Fruit fly (Drosophila melanogaster) whole organism, embryonic: ENCODE data around the gene Ir75d.
A peak's percentile ranks its signal among the peaks of the same experiment; 100 is the strongest.

Experiments
- Adf1 ChIP-seq: fragments of 200-800 bp; sonication (Bioruptor generic); IDR thresholded peaks from 2 replicates; pipeline ENCODE4 v1.3.6; 2022; ENCODE audit warnings: missing biosample characterization, missing genetic modification characterization
- CG10321 ChIP-seq: fragments of 200-800 bp; sonication (Bioruptor generic); IDR thresholded peaks from 2 replicates; pipeline ENCODE4 v1.3.6; 2022; ENCODE audit warnings: missing biosample characterization, missing genetic modification characterization
- CG12219 ChIP-seq: fragments of 200-800 bp; sonication (Bioruptor generic); optimal IDR thresholded peaks from 3 replicates; lab custom pipeline; 2018; ENCODE audit warnings: missing biosample characterization, mild to moderate bottlenecking, missing genetic modification characterization
- CG12659 ChIP-seq: fragments of 200-800 bp; sonication (Bioruptor generic); optimal IDR thresholded peaks from 3 replicates; lab custom pipeline; 2017; ENCODE audit warnings: mild to moderate bottlenecking, missing biosample characterization, missing genetic modification reagents, missing genetic modification characterization
- CG14441 ChIP-seq: fragments of 200-800 bp; sonication (Bioruptor generic); IDR thresholded peaks from 2 replicates; pipeline ENCODE4 v1.3.6; 2022; ENCODE audit warnings: missing biosample characterization, missing genetic modification characterization
- CG14710 ChIP-seq: fragments of 200-800 bp; sonication (Bioruptor generic); optimal IDR thresholded peaks from 3 replicates; lab custom pipeline; 2019; ENCODE audit warnings: missing biosample characterization, mild to moderate bottlenecking, missing genetic modification characterization, moderate library complexity
- CG15696 ChIP-seq: fragments of 200-800 bp; sonication (Bioruptor generic); optimal IDR thresholded peaks from 2 replicates; lab custom pipeline; 2019; ENCODE audit warnings: missing biosample characterization, mild to moderate bottlenecking, missing genetic modification characterization, moderate library complexity
- CG1602 ChIP-seq: fragments of 200-800 bp; sonication (Bioruptor generic); optimal IDR thresholded peaks from 3 replicates; lab custom pipeline; 2016; ENCODE audit warnings: missing biosample characterization, missing genetic modification characterization
- CG1603 ChIP-seq: fragments of 200-800 bp; sonication (Bioruptor generic); optimal IDR thresholded peaks from 2 replicates; lab custom pipeline; 2019; ENCODE audit warnings: missing biosample characterization, mild to moderate bottlenecking, missing genetic modification characterization, moderate library complexity
- CG2116 ChIP-seq: fragments of 200-800 bp; sonication (Bioruptor generic); optimal IDR thresholded peaks from 3 replicates; lab custom pipeline; 2018; ENCODE audit warnings: missing biosample characterization, mild to moderate bottlenecking, missing genetic modification characterization
- CG2129 ChIP-seq: fragments of 200-800 bp; sonication (Bioruptor generic); IDR thresholded peaks from 2 replicates; pipeline ENCODE4 v1.3.6; 2022; ENCODE audit warnings: missing biosample characterization, missing genetic modification characterization; ENCODE audit not compliant: partially characterized antibody
- CG30020 ChIP-seq: fragments of 200-800 bp; optimal IDR thresholded peaks from 2 replicates; lab custom pipeline; 2019; ENCODE audit warnings: missing biosample characterization, mild to moderate bottlenecking, missing genetic modification characterization, moderate library complexity
- CG43689 ChIP-seq: fragments of 200-800 bp; sonication (Bioruptor generic); IDR thresholded peaks from 2 replicates; pipeline ENCODE4 v1.3.6; 2022; ENCODE audit warnings: missing biosample characterization, missing genetic modification characterization
- CG4730 ChIP-seq: fragments of 200-800 bp; sonication (Bioruptor generic); IDR thresholded peaks from 2 replicates; pipeline ENCODE4 v1.3.6; 2022; ENCODE audit warnings: missing biosample characterization, missing genetic modification characterization
- CG5245 ChIP-seq: fragments of 200-800 bp; sonication (Bioruptor generic); optimal IDR thresholded peaks from 3 replicates; lab custom pipeline; 2016; ENCODE audit warnings: missing biosample characterization, missing genetic modification characterization
- CG5953 ChIP-seq: fragments of 200-800 bp; sonication (Bioruptor generic); IDR thresholded peaks from 2 replicates; pipeline ENCODE4 v1.3.6; 2022; ENCODE audit warnings: missing biosample characterization, missing genetic modification characterization
- CG7963 ChIP-seq: fragments of 200-800 bp; sonication (Bioruptor generic); IDR thresholded peaks from 3 replicates; pipeline ENCODE4 v1.3.6; 2022; ENCODE audit warnings: missing biosample characterization, missing genetic modification characterization; ENCODE audit not compliant: partially characterized antibody
- CG9215 ChIP-seq: fragments of 200-800 bp; sonication (Bioruptor generic); IDR thresholded peaks from 2 replicates; pipeline ENCODE4 v1.3.6; 2022; ENCODE audit warnings: missing biosample characterization, missing genetic modification characterization
- CG9437 ChIP-seq: fragments of 200-800 bp; sonication (Bioruptor generic); optimal IDR thresholded peaks from 2 replicates; lab custom pipeline; 2018; ENCODE audit warnings: missing biosample characterization, mild to moderate bottlenecking, missing genetic modification characterization
- CHES-1-like ChIP-seq: fragments of 200-800 bp; sonication (Bioruptor generic); optimal IDR thresholded peaks from 2 replicates; lab custom pipeline; 2016; ENCODE audit warnings: missing biosample characterization, missing genetic modification characterization
- Dip2 ChIP-seq: fragments of 200-800 bp; sonication (Bioruptor generic); IDR thresholded peaks from 2 replicates; pipeline ENCODE4 v1.3.6; 2022; ENCODE audit warnings: missing biosample characterization, missing genetic modification characterization
- HLH3B ChIP-seq: fragments of 200-800 bp; sonication (Bioruptor generic); IDR thresholded peaks from 2 replicates; pipeline ENCODE4 v1.3.6; 2022; ENCODE audit warnings: missing biosample characterization, missing genetic modification characterization
- HLHmδ ChIP-seq: fragments of 200-800 bp; sonication (Bioruptor generic); optimal IDR thresholded peaks from 2 replicates; lab custom pipeline; 2018; ENCODE audit warnings: missing biosample characterization, mild to moderate bottlenecking, missing genetic modification characterization, moderate library complexity
- Ptx1 ChIP-seq: fragments of 200-800 bp; sonication (Bioruptor generic); IDR thresholded peaks from 2 replicates; pipeline ENCODE4 v1.3.6; 2022; ENCODE audit warnings: missing biosample characterization, missing genetic modification characterization
- Sin3A ChIP-seq: fragments of >200 bp; optimal IDR thresholded peaks from 2 replicates; lab custom pipeline; 2018
- Six4 ChIP-seq: fragments of 200-800 bp; sonication (Bioruptor generic); optimal IDR thresholded peaks from 2 replicates; lab custom pipeline; 2016; ENCODE audit warnings: missing biosample characterization, missing genetic modification characterization
- Sox102F ChIP-seq: fragments of 200-800 bp; sonication (Bioruptor generic); optimal IDR thresholded peaks from 2 replicates; lab custom pipeline; 2018; ENCODE audit warnings: missing biosample characterization, mild to moderate bottlenecking, missing genetic modification characterization, moderate library complexity
- TFAM ChIP-seq: fragments of 200-800 bp; sonication (Bioruptor generic); optimal IDR thresholded peaks from 2 replicates; lab custom pipeline; 2017; ENCODE audit warnings: missing biosample characterization, missing genetic modification characterization, inconsistent platforms
- az2 ChIP-seq: fragments of 200-800 bp; sonication (Bioruptor generic); optimal IDR thresholded peaks from 3 replicates; lab custom pipeline; 2016; ENCODE audit warnings: missing biosample characterization, missing genetic modification characterization
- bsh ChIP-seq, 2 experiments: fragments of 200-800 bp; sonication (Bioruptor generic); optimal IDR thresholded peaks; 2 replicates each; lab custom pipeline; 2017 to 2018; ENCODE audit warnings: mild to moderate bottlenecking in 2 of 2, missing biosample characterization in 2 of 2, missing genetic modification characterization in 2 of 2, moderate library complexity in 1 of 2
- cato ChIP-seq: fragments of 200-800 bp; sonication (Bioruptor generic); optimal IDR thresholded peaks from 2 replicates; lab custom pipeline; 2016; ENCODE audit warnings: missing biosample characterization, missing genetic modification characterization, borderline replicate concordance
- cwo ChIP-seq: fragments of 200-800 bp; sonication (Bioruptor generic); optimal IDR thresholded peaks from 3 replicates; lab custom pipeline; 2017; ENCODE audit warnings: missing biosample characterization, missing genetic modification characterization, mild to moderate bottlenecking, moderate library complexity, missing genetic modification reagents
- disco-r ChIP-seq: fragments of 200-800 bp; sonication (Bioruptor generic); optimal IDR thresholded peaks from 2 replicates; lab custom pipeline; 2016; ENCODE audit warnings: missing biosample characterization, missing genetic modification characterization
- exex ChIP-seq: fragments of 200-800 bp; sonication (Bioruptor generic); optimal IDR thresholded peaks from 4 replicates; lab custom pipeline; 2018; ENCODE audit warnings: missing biosample characterization, mild to moderate bottlenecking, missing genetic modification characterization, moderate library complexity
- gro ChIP-seq: fragments of 200-800 bp; sonication (Bioruptor generic); optimal IDR thresholded peaks from 2 replicates; lab custom pipeline; 2016; ENCODE audit warnings: missing biosample characterization, missing genetic modification characterization
- hkb ChIP-seq, 2 experiments: fragments of 200-800 bp in 1 of 2; fragments of >200 bp in 1 of 2; sonication (Bioruptor generic) in 1 of 2; IDR thresholded peaks in 1 of 2; optimal IDR thresholded peaks in 1 of 2; 2 replicates each; pipeline versions ENCODE4 v1.3.6 to Lab custom; 2017 to 2022; ENCODE audit warnings: missing biosample characterization in 1 of 2, missing genetic modification characterization in 1 of 2
- hth ChIP-seq: fragments of >200 bp; optimal IDR thresholded peaks from 2 replicates; lab custom pipeline; 2017; ENCODE audit warnings: inconsistent platforms
- nmo ChIP-seq: fragments of 200-800 bp; sonication (Bioruptor generic); optimal IDR thresholded peaks from 2 replicates; lab custom pipeline; 2018; ENCODE audit warnings: missing biosample characterization, mild to moderate bottlenecking, missing genetic modification characterization, moderate library complexity
- org-1 ChIP-seq: fragments of 200-800 bp; sonication (Bioruptor generic); optimal IDR thresholded peaks from 2 replicates; lab custom pipeline; 2017; ENCODE audit warnings: missing biosample characterization, missing genetic modification characterization
- prd ChIP-seq, 3 experiments: fragments of >200 bp in 2 of 3; fragments of 200-800 bp in 1 of 3; sonication (Bioruptor generic) in 1 of 3; optimal IDR thresholded peaks in 2 of 3; IDR thresholded peaks in 1 of 3; 2 replicates in 2 of 3; 3 replicates in 1 of 3; pipeline versions ENCODE4 v1.3.6 to Lab custom; 2017 to 2022; ENCODE audit warnings: missing biosample characterization in 1 of 3, missing genetic modification characterization in 1 of 3
- psq ChIP-seq: fragments of 200-800 bp; sonication (Bioruptor generic); optimal IDR thresholded peaks from 2 replicates; lab custom pipeline; 2017; ENCODE audit warnings: missing biosample characterization, missing genetic modification characterization
- ranshi ChIP-seq: fragments of 200-800 bp; sonication (Bioruptor generic); IDR thresholded peaks from 2 replicates; pipeline ENCODE4 v1.3.6; 2022; ENCODE audit warnings: missing biosample characterization, missing genetic modification characterization
- row ChIP-seq: fragments of 200-800 bp; sonication (Bioruptor generic); IDR thresholded peaks from 3 replicates; pipeline ENCODE4 v1.3.6; 2022; ENCODE audit warnings: missing biosample characterization, missing genetic modification characterization
- schlank ChIP-seq: fragments of 200-800 bp; sonication (Bioruptor generic); optimal IDR thresholded peaks from 2 replicates; lab custom pipeline; 2018; ENCODE audit warnings: missing biosample characterization, mild to moderate bottlenecking, missing genetic modification characterization
- sens ChIP-seq: fragments of 200-800 bp; sonication (Bioruptor generic); peaks from one replicate; lab custom pipeline; 2016; ENCODE audit warnings: missing biosample characterization, missing genetic modification characterization
- sna ChIP-seq: fragments of 200-800 bp; sonication (Bioruptor generic); IDR thresholded peaks from 2 replicates; pipeline ENCODE4 v1.3.6; 2022; ENCODE audit warnings: missing biosample characterization, missing genetic modification characterization; ENCODE audit not compliant: partially characterized antibody
- sob ChIP-seq: fragments of 200-800 bp; sonication (Bioruptor generic); IDR thresholded peaks from 2 replicates; pipeline ENCODE4 v1.3.6; 2022; ENCODE audit warnings: missing biosample characterization, missing genetic modification characterization
- sug ChIP-seq: fragments of 200-800 bp; optimal IDR thresholded peaks from 2 replicates; lab custom pipeline; 2019; ENCODE audit warnings: missing biosample characterization, mild to moderate bottlenecking, missing genetic modification characterization, moderate library complexity
- tup ChIP-seq: fragments of 200-800 bp; sonication (Bioruptor generic); optimal IDR thresholded peaks from 2 replicates; lab custom pipeline; 2016; ENCODE audit warnings: missing biosample characterization, mild to moderate bottlenecking, missing genetic modification characterization, moderate library complexity
- unpg ChIP-seq: fragments of 200-800 bp; sonication (Bioruptor generic); optimal IDR thresholded peaks from 3 replicates; lab custom pipeline; 2018; ENCODE audit warnings: missing biosample characterization, mild to moderate bottlenecking, missing genetic modification characterization, moderate library complexity
- usp ChIP-seq: fragments of >200 bp; optimal IDR thresholded peaks from 2 replicates; lab custom pipeline; 2017; ENCODE audit warnings: missing biosample characterization, missing genetic modification characterization

Ir75d gene

DNA sequence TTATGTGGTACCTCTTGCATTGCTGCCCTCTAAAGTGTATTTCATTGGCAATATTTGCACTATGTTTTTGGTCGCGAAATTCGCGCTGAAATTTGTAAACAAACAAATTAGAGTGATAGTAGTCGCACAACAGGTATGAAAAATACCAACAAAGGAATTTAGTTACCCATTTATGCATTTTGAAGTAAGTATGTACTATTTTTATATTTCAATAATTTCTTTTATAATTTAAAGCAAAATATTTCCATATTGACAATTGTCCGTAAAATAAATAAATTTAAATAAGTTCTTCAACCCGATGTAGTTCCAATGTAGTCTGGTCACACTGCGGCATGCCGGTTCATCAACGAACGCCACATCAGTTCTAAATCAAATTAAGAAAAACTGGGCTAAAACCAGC is 38.5 kb downstream of the Ir75d start, which contains the start of the genes Rad9 and Uggt:
Gene Rad9 (minus strand): TSS at position 114 of the 400 bp plus-strand sequence.
Gene Uggt (plus strand): TSS at position 308 of the 400 bp plus-strand sequence.
- peak in 1 of 2 experiments; percentile 9 for TF ChIP-seq bsh (GFP tag; optimal IDR thresholded peaks at IDR 0.05; lab: Kevin White, UChicago)
- no peak for TF ChIP-seq sug (tag; lab: Kevin White, UChicago)
- TF ChIP-seq sob (GFP tag; lab: Robert Waterston, UW) = no peak
- TF ChIP-seq CG43689 (GFP tag; lab: Robert Waterston, UW) = no peak
- no peak for TF ChIP-seq unpg (GFP tag; lab: Kevin White, UChicago)
- peak; percentile 75 for TF ChIP-seq CG2116
- no peak for TF ChIP-seq CG4730 (GFP tag; lab: Robert Waterston, UW)
- TF ChIP-seq CG14441 (GFP tag; lab: Robert Waterston, UW) = no peak
- no peak for TF ChIP-seq CG5953
- TF ChIP-seq CG2129 (GFP tag; lab: Robert Waterston, UW) = no peak
- TF ChIP-seq cwo (GFP tag; lab: Kevin White, UChicago) = no peak
- TF ChIP-seq exex (tag; lab: Kevin White, UChicago) = no peak
- no peak for TF ChIP-seq CG7963 (GFP tag; lab: Robert Waterston, UW)
- TF ChIP-seq tup (GFP tag; lab: Kevin White, UChicago) = no peak
- no peak for TF ChIP-seq HLHmδ (GFP tag; lab: Kevin White, UChicago)
- TF ChIP-seq usp (GFP tag; lab: Kevin White, UChicago) = no peak
- no peak for TF ChIP-seq CG1602 (GFP tag; lab: Kevin White, UChicago)
- no peak for TF ChIP-seq Dip2 (GFP tag; lab: Robert Waterston, UW)
- TF ChIP-seq Sin3A (lab: Kevin White, UChicago) = peak; percentile 21
- TF ChIP-seq CHES-1-like (GFP tag; lab: Kevin White, UChicago) = no peak
- no peak for TF ChIP-seq prd (optimal IDR thresholded peaks at IDR 0.05; lab: Kevin White, UChicago)
- TF ChIP-seq prd (GFP tag; IDR thresholded peaks at IDR 0.05; lab: Robert Waterston, UW) = 0 out of 3 replicates have a peak, but pooled peaks have one; percentile 29
- peak; percentile 39 for TF ChIP-seq CG15696 (tag; lab: Kevin White, UChicago)
- TF ChIP-seq sna (GFP tag; lab: Robert Waterston, UW) = peak; percentile 56; the same call in 1 of the 2 replicates
- TF ChIP-seq org-1 (GFP tag; lab: Kevin White, UChicago) = no peak
- TF ChIP-seq disco-r (GFP tag; lab: Kevin White, UChicago) = no peak
- no peak for TF ChIP-seq hth (lab: Kevin White, UChicago)
- peak; percentile 57 for TF ChIP-seq row (GFP tag; lab: Robert Waterston, UW)
- TF ChIP-seq Six4 (GFP tag; lab: Kevin White, UChicago) = peak; percentile 32
- peak; percentile 50 for TF ChIP-seq nmo (GFP tag; lab: Kevin White, UChicago)
- TF ChIP-seq ranshi (GFP tag; lab: Robert Waterston, UW) = no peak
- TF ChIP-seq CG9437 = peak; percentile 31
- TF ChIP-seq CG5245 = no peak
- peak; percentile 20 for TF ChIP-seq az2 (GFP tag; lab: Kevin White, UChicago)
- TF ChIP-seq hkb (optimal IDR thresholded peaks at IDR 0.05; lab: Kevin White, UChicago) = no peak
- 0 out of 2 replicates have a peak, but pooled peaks have one; percentile 14 for TF ChIP-seq hkb (GFP tag; IDR thresholded peaks at IDR 0.05; lab: Robert Waterston, UW)
- no peak for TF ChIP-seq psq (GFP tag; lab: Kevin White, UChicago)
- no peak for TF ChIP-seq Sox102F (GFP tag; lab: Kevin White, UChicago)
- TF ChIP-seq Adf1 (GFP tag; lab: Robert Waterston, UW) = no peak
- peak; percentile 52 for TF ChIP-seq CG30020 (tag; lab: Kevin White, UChicago)
- TF ChIP-seq gro (GFP tag; lab: Kevin White, UChicago) = no peak
- no peak for TF ChIP-seq CG12219 (GFP tag; lab: Kevin White, UChicago)
- TF ChIP-seq CG10321 (GFP tag; lab: Robert Waterston, UW) = no peak
- TF ChIP-seq CG14710 (tag; lab: Kevin White, UChicago) = peak; percentile 73
- TF ChIP-seq TFAM (GFP tag; lab: Kevin White, UChicago) = no peak
- no peak for TF ChIP-seq HLH3B (GFP tag; lab: Robert Waterston, UW)
- TF ChIP-seq CG12659 = peak; percentile 53
- TF ChIP-seq sens (GFP tag; lab: Kevin White, UChicago) = peak; percentile 63
- no peak for TF ChIP-seq schlank (tag; lab: Kevin White, UChicago)
- no peak for TF ChIP-seq CG9215 (GFP tag; lab: Robert Waterston, UW)
- TF ChIP-seq cato (GFP tag; lab: Kevin White, UChicago) = no peak
- TF ChIP-seq CG1603 = no peak
- 0 out of 2 replicates have a peak, but pooled peaks have one; percentile 24 for TF ChIP-seq Ptx1 (GFP tag; lab: Robert Waterston, UW)
